Fruit fly (Drosophila melanogaster) whole organism, embryonic: Measurements from ENCODE around the gene Vps39.

Experiments used
- Adf1 ChIP-seq: fragments of 200-800 bp; sonication (Bioruptor generic); IDR thresholded peaks from 2 replicates; pipeline ENCODE4 v1.3.6; 2022; ENCODE audit warnings: missing biosample characterization, missing genetic modification characterization
- CG10147 ChIP-seq: fragments of 200-800 bp; sonication (Bioruptor generic); optimal IDR thresholded peaks from 2 replicates; lab custom pipeline; 2019; ENCODE audit warnings: missing biosample characterization, mild to moderate bottlenecking, missing genetic modification characterization, moderate library complexity
- CG1647 ChIP-seq: fragments of 200-800 bp; sonication (Bioruptor generic); optimal IDR thresholded peaks from 3 replicates; lab custom pipeline; 2016; ENCODE audit warnings: missing biosample characterization, missing genetic modification characterization
- CG16779 ChIP-seq: fragments of 200-800 bp; sonication (Bioruptor generic); IDR thresholded peaks from 2 replicates; pipeline ENCODE4 v1.3.6; 2022; ENCODE audit warnings: missing biosample characterization, missing genetic modification characterization
- CG4820 ChIP-seq: fragments of 200-800 bp; sonication (Bioruptor generic); optimal IDR thresholded peaks from 3 replicates; lab custom pipeline; 2016; ENCODE audit warnings: missing biosample characterization, missing genetic modification characterization
- CG7372 ChIP-seq: fragments of 200-800 bp; sonication (Bioruptor generic); IDR thresholded peaks from 2 replicates; pipeline ENCODE4 v1.3.6; 2022; ENCODE audit warnings: missing biosample characterization, missing genetic modification characterization
- Sry-β ChIP-seq: fragments of 200-800 bp; sonication (Bioruptor generic); optimal IDR thresholded peaks from 2 replicates; lab custom pipeline; 2018; ENCODE audit warnings: missing biosample characterization, mild to moderate bottlenecking, missing genetic modification characterization, moderate library complexity
- ash1 ChIP-seq: fragments of 200-800 bp; sonication (Bioruptor generic); optimal IDR thresholded peaks from 2 replicates; lab custom pipeline; 2018; ENCODE audit warnings: missing biosample characterization, mild to moderate bottlenecking, missing genetic modification characterization
- knrl ChIP-seq: fragments of 200-800 bp; sonication (Bioruptor generic); IDR thresholded peaks from 3 replicates; pipeline ENCODE4 v1.3.6; 2022; ENCODE audit warnings: missing biosample characterization, missing genetic modification characterization; ENCODE audit not compliant: partially characterized antibody
- pita ChIP-seq: fragments of 200-800 bp; sonication (Bioruptor generic); optimal IDR thresholded peaks from 2 replicates; lab custom pipeline; 2017; ENCODE audit warnings: missing biosample characterization, mild to moderate bottlenecking, missing genetic modification characterization

dm6 chr3R:18275113-18275782 is 1.0 kb upstream of the Vps39 start:
- TF ChIP-seq pita (GFP tag; lab: Kevin White, UChicago) (no peak), Adf1 (no peak), CG7372 (GFP tag; lab: Robert Waterston, UW) (no peak), CG10147 (GFP tag; lab: Kevin White, UChicago) (no peak), CG16779 (GFP tag; lab: Robert Waterston, UW) (no peak), knrl (GFP tag; lab: Robert Waterston, UW) (no peak), ash1 (no peak), CG1647 (GFP tag; lab: Kevin White, UChicago) (no peak), CG4820 (no peak), Sry-β (GFP tag; lab: Kevin White, UChicago) (no peak)
